Fruit fly (Drosophila melanogaster): ENCODE results near the gene CG7772.

The CG7772 gene

DNA sequence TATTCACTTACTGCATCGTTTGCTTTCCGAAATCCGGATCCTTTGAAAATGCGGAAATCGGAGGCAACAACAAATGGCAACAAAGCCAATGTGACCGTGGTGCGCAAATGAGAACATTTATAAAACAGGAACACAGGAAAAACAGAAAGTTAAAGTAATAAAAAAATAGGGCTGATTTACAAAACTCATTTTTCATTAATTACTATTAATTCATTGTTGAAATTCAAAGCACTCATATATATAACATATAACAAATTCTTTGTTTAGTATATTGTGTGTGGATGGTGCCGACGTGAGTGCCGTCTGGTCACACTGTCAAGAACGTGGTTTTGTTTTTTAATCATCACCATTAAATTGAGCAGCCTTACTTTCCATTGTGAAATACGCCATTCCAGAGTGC lies 46.4 kb downstream of the CG7772 start, which contains the start of the genes Arp8 and CG6769 (continued):
- TF ChIP-seq Kr (GFP tag; optimal IDR thresholded peaks at IDR 0.05) (no peak), CG11696 (GFP tag; IDR thresholded peaks at IDR 0.05) (no peak), tap (tag; optimal IDR thresholded peaks at IDR 0.05) (no peak), HHEX (GFP tag; optimal IDR thresholded peaks at IDR 0.05) (no peak), sr (GFP tag; IDR thresholded peaks at IDR 0.05) (no peak), sisA (GFP tag; IDR thresholded peaks at IDR 0.05) (no peak), Gug (GFP tag; IDR thresholded peaks at IDR 0.05) (no peak), CG3726 (GFP tag; IDR thresholded peaks at IDR 0.05) (no peak), CG33213 (GFP tag; optimal IDR thresholded peaks at IDR 0.05) (no peak), tin (GFP tag; optimal IDR thresholded peaks at IDR 0.05) (no peak), Ada2b (GFP tag; IDR thresholded peaks at IDR 0.05) (no peak), dm (GFP tag; optimal IDR thresholded peaks at IDR 0.05) (peak; percentile 47), shn (GFP tag; optimal IDR thresholded peaks at IDR 0.05) (no peak), bigmax (GFP tag; optimal IDR thresholded peaks at IDR 0.05) (no peak), usp (GFP tag; optimal IDR thresholded peaks at IDR 0.05) (no peak), maf-S (GFP tag; optimal IDR thresholded peaks at IDR 0.05) (no peak), CG9727 (GFP tag; optimal IDR thresholded peaks at IDR 0.05) (peak; percentile 19), CG6254 (GFP tag; optimal IDR thresholded peaks at IDR 0.05) (no peak), schlank (tag; optimal IDR thresholded peaks at IDR 0.05) (no peak), eve (GFP tag; optimal IDR thresholded peaks at IDR 0.05) (no peak), vnd (GFP tag; IDR thresholded peaks at IDR 0.05; ENCODE audit: partially characterized antibody) (no peak), Adf1 (GFP tag; IDR thresholded peaks at IDR 0.05) (no peak), CG12104 (GFP tag; optimal IDR thresholded peaks at IDR 0.05) (no peak), CG31365 (tag; optimal IDR thresholded peaks at IDR 0.05) (no peak), wdn (GFP tag; IDR thresholded peaks at IDR 0.05) (no peak), CG2202 (tag; optimal IDR thresholded peaks at IDR 0.05) (no peak), jing (GFP tag; optimal IDR thresholded peaks at IDR 0.05) (no peak), tgo (GFP tag; IDR thresholded peaks at IDR 0.05) (no peak), tio (GFP tag; optimal IDR thresholded peaks at IDR 0.05) (no peak), Aef1 (GFP tag; IDR thresholded peaks at IDR 0.05) (no peak), bab2 (GFP tag; optimal IDR thresholded peaks at IDR 0.05) (no peak), gsb (GFP tag; IDR thresholded peaks at IDR 0.05) (no peak), CG1024 (GFP tag; IDR thresholded peaks at IDR 0.05) (no peak), Myb (GFP tag; optimal IDR thresholded peaks at IDR 0.05) (no peak), CG6683 (GFP tag; optimal IDR thresholded peaks at IDR 0.05) (no peak), Dref (GFP tag; IDR thresholded peaks at IDR 0.05) (no peak), Hr39 (optimal IDR thresholded peaks at IDR 0.05) (no peak), ro (GFP tag; IDR thresholded peaks at IDR 0.05) (no peak), trh (GFP tag; optimal IDR thresholded peaks at IDR 0.05) (no peak), Ptx1 (GFP tag; IDR thresholded peaks at IDR 0.05) (no peak), Ssrp (tag; optimal IDR thresholded peaks at IDR 0.05) (no peak), bcd (GFP tag; optimal IDR thresholded peaks at IDR 0.05) (no peak), Dek (tag; optimal IDR thresholded peaks at IDR 0.05) (no peak), CG4820 (GFP tag; optimal IDR thresholded peaks at IDR 0.05) (no peak), Sox100B (GFP tag; optimal IDR thresholded peaks at IDR 0.05) (no peak), eyg (GFP tag; optimal IDR thresholded peaks at IDR 0.05) (no peak), CG9437 (GFP tag; optimal IDR thresholded peaks at IDR 0.05) (no peak), H15 (GFP tag; IDR thresholded peaks at IDR 0.05) (no peak), CG1529 (GFP tag; optimal IDR thresholded peaks at IDR 0.05) (no peak), CG7357 (GFP tag; IDR thresholded peaks at IDR 0.05) (no peak), CG7839 (tag; optimal IDR thresholded peaks at IDR 0.05) (no peak), ATbp (GFP tag; optimal IDR thresholded peaks at IDR 0.05) (no peak), ac (GFP tag; optimal IDR thresholded peaks at IDR 0.05) (no peak), sob (GFP tag; IDR thresholded peaks at IDR 0.05) (no peak)

Measured in whole organism, embryonic.